Fruit fly (Drosophila melanogaster): ENCODE results near the gene TwdlH.

The TwdlH gene

DNA sequence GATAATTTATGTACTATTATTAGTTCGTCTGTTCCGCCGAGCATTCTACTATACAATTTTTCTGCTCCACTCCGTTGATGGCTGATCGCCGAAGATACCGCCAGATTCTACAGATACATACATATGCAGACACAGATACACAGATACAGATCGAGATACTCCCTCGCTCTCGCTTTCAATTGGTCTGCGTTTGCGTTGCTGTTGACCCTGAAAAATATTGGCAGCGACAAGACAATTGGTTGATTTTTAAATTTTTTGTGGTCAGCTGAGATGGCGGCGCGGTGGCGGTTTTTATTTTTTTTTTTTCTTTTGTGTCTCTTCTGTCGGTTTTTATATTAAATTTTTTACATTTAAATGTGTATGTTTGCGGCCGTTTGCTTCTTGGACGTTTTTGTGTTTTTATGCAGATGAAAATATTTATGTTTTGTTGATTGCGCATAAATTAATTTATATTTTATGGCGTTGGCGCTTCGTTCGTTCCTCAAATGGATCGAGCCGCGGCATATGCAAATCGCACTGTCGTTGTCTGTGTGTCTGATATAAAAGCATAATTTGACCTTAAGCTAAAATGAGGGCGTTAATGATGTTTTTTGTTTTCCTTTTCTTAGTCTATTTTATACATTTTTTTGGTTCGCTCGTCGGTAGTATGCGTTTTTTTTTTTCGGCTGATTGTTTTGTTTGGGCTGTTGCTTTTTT, 39.5 kb upstream of the TwdlH start (continued):
- peak; percentile 44 for TF ChIP-seq Blimp-1 (GFP tag; optimal IDR thresholded peaks at IDR 0.05)
- TF ChIP-seq Dad (GFP tag; optimal IDR thresholded peaks at IDR 0.05) = no peak
- no peak for TF ChIP-seq NK7.1 (GFP tag; optimal IDR thresholded peaks at IDR 0.05)
- no peak for TF ChIP-seq esg (GFP tag; conservative IDR thresholded peaks at IDR 0.05)
- no peak for TF ChIP-seq pho (GFP tag; optimal IDR thresholded peaks at IDR 0.05)
- no peak for TF ChIP-seq Elba2 (GFP tag; optimal IDR thresholded peaks at IDR 0.05)
- TF ChIP-seq zen (tag; optimal IDR thresholded peaks at IDR 0.05) = no peak
- TF ChIP-seq jigr1 (GFP tag; IDR thresholded peaks at IDR 0.05) = no peak
- TF ChIP-seq maf-S (GFP tag; optimal IDR thresholded peaks at IDR 0.05) = no peak
- peak; percentile 36 for TF ChIP-seq sens (GFP tag)
- no peak for TF ChIP-seq CG2712 (tag; optimal IDR thresholded peaks at IDR 0.05)
- TF ChIP-seq CG15269 (tag; optimal IDR thresholded peaks at IDR 0.05) = no peak
- TF ChIP-seq ftz-f1 (GFP tag; optimal IDR thresholded peaks at IDR 0.05) = peak; percentile 31
- no peak for TF ChIP-seq CG7928 (GFP tag; optimal IDR thresholded peaks at IDR 0.05)
- TF ChIP-seq slbo (GFP tag; IDR thresholded peaks at IDR 0.05) = no peak
- no peak for TF ChIP-seq Bdp1 (GFP tag; optimal IDR thresholded peaks at IDR 0.05)
- TF ChIP-seq HLHmδ (GFP tag; optimal IDR thresholded peaks at IDR 0.05) = no peak
- TF ChIP-seq CG3838 (GFP tag; optimal IDR thresholded peaks at IDR 0.05) = no peak
- no peak for TF ChIP-seq CG11247 (GFP tag; IDR thresholded peaks at IDR 0.05)
- TF ChIP-seq eve (GFP tag; optimal IDR thresholded peaks at IDR 0.05) = no peak
- TF ChIP-seq CG11398 (GFP tag; optimal IDR thresholded peaks at IDR 0.05) = no peak
- TF ChIP-seq vnd (GFP tag; IDR thresholded peaks at IDR 0.05; ENCODE audit: partially characterized antibody) = no peak
- TF ChIP-seq chinmo (GFP tag; IDR thresholded peaks at IDR 0.05; ENCODE audit: partially characterized antibody) = peak; percentile 81; the same call in 1 of the 4 replicates
- no peak for TF ChIP-seq CG31365 (tag; optimal IDR thresholded peaks at IDR 0.05)
- TF ChIP-seq lmd (GFP tag; IDR thresholded peaks at IDR 0.05) = no peak
- TF ChIP-seq Pdp1 (GFP tag; optimal IDR thresholded peaks at IDR 0.05) = no peak
- peak; percentile 26 for TF ChIP-seq sd (tag; optimal IDR thresholded peaks at IDR 0.05)
- TF ChIP-seq org-1 (GFP tag; optimal IDR thresholded peaks at IDR 0.05) = no peak
- no peak for TF ChIP-seq CG15479 (GFP tag; optimal IDR thresholded peaks at IDR 0.05)
- TF ChIP-seq CG13775 (GFP tag; optimal IDR thresholded peaks at IDR 0.05) = no peak
- no peak for TF ChIP-seq Fer1 (GFP tag; optimal IDR thresholded peaks at IDR 0.05)
- TF ChIP-seq salm (tag; optimal IDR thresholded peaks at IDR 0.05) = peak; percentile 7
- no peak for TF ChIP-seq CG11723 (GFP tag; optimal IDR thresholded peaks at IDR 0.05)
- no peak for TF ChIP-seq Mad (GFP tag; optimal IDR thresholded peaks at IDR 0.05)
- peak; percentile 89 for TF ChIP-seq vvl (GFP tag; IDR thresholded peaks at IDR 0.05)
- TF ChIP-seq grn (GFP tag; optimal IDR thresholded peaks at IDR 0.05) = peak; percentile 15
- TF ChIP-seq Dek (tag; optimal IDR thresholded peaks at IDR 0.05) = no peak
- TF ChIP-seq HmgZ (tag; optimal IDR thresholded peaks at IDR 0.05) = no peak
- no peak for TF ChIP-seq CG10565 (GFP tag; optimal IDR thresholded peaks at IDR 0.05)
- TF ChIP-seq ATbp (GFP tag; optimal IDR thresholded peaks at IDR 0.05) = no peak
- no peak for TF ChIP-seq Oli (tag; optimal IDR thresholded peaks at IDR 0.05)
- no peak for TF ChIP-seq CG9437 (GFP tag; optimal IDR thresholded peaks at IDR 0.05)
- TF ChIP-seq CG6254 (GFP tag; optimal IDR thresholded peaks at IDR 0.05) = no peak
- TF ChIP-seq jumu (GFP tag; optimal IDR thresholded peaks at IDR 0.05) = no peak
- TF ChIP-seq sqz (GFP tag; optimal IDR thresholded peaks at IDR 0.05) = peak; percentile 33
- TF ChIP-seq pros (GFP tag; optimal IDR thresholded peaks at IDR 0.05) = no peak
- TF ChIP-seq abd-A (tag; optimal IDR thresholded peaks at IDR 0.05) = peak; percentile 91
- no peak for TF ChIP-seq Spps (tag; optimal IDR thresholded peaks at IDR 0.05)
- TF ChIP-seq sens-2 (GFP tag; IDR thresholded peaks at IDR 0.05) = no peak
- no peak for TF ChIP-seq en (GFP tag; optimal IDR thresholded peaks at IDR 0.05)

All from whole organism, embryonic.